Worm (Caenorhabditis elegans): ENCODE measurements around the gene srh-214.

Gene srh-214

ce11 chrV:16816707-16817106 is 12.8 kb downstream of the srh-214 start:
- TF ChIP-seq scrt-1 (GFP tag; IDR thresholded peaks at IDR 0.05) (no peak), tbx-37 (GFP tag; conservative IDR thresholded peaks at IDR 0.05) (no peak), ama-1 (optimal IDR thresholded peaks at IDR 0.05) (no peak), hmbx-1 (tag; optimal IDR thresholded peaks at IDR 0.05) (no peak), tra-4 (tag; optimal IDR thresholded peaks at IDR 0.05) (no peak), ceh-13 (GFP tag; optimal IDR thresholded peaks at IDR 0.05) (no peak), aly-1 (tag; optimal IDR thresholded peaks at IDR 0.05) (no peak), sea-1 (GFP tag; conservative IDR thresholded peaks at IDR 0.05) (no peak), ceh-36 (tag; optimal IDR thresholded peaks at IDR 0.05) (no peak), hnd-1 (tag; optimal IDR thresholded peaks at IDR 0.05) (no peak), F13C5.2 (tag; optimal IDR thresholded peaks at IDR 0.05) (no peak), pes-1 (GFP tag; IDR thresholded peaks at IDR 0.05) (no peak), ets-7 (tag; optimal IDR thresholded peaks at IDR 0.05) (no peak), B0310.2 (tag; optimal IDR thresholded peaks at IDR 0.05) (no peak), hmg-4 (GFP tag; optimal IDR thresholded peaks at IDR 0.05) (no peak), flt-1 (GFP tag; IDR thresholded peaks at IDR 0.05) (no peak), tbx-11 (GFP tag; IDR thresholded peaks at IDR 0.05) (no peak)

ce11 chrV:16815261-16815660 is 14.3 kb downstream of the srh-214 start, which contains the start of gene T20B3.1:
T20B3.1 (plus strand) TSS chrV:16815561.
- TF ChIP-seq sea-1 (GFP tag; conservative IDR thresholded peaks at IDR 0.05) (no peak), ceh-13 (GFP tag; optimal IDR thresholded peaks at IDR 0.05) (no peak), ets-7 (tag; optimal IDR thresholded peaks at IDR 0.05) (no peak), scrt-1 (GFP tag; IDR thresholded peaks at IDR 0.05) (no peak)

ce11 chrV:16814541-16815207 is 14.9 kb downstream of the srh-214 start:
- TF ChIP-seq hmg-4 (GFP tag; optimal IDR thresholded peaks at IDR 0.05) (no peak), tbx-11 (GFP tag; IDR thresholded peaks at IDR 0.05) (no peak)

- no peak for TF ChIP-seq ceh-13 (GFP tag; optimal IDR thresholded peaks at IDR 0.05)
- no peak for TF ChIP-seq tbx-11 (GFP tag; IDR thresholded peaks at IDR 0.05)
- TF ChIP-seq flt-1 (GFP tag; IDR thresholded peaks at IDR 0.05), result no peak
- no peak for TF ChIP-seq hmbx-1 (tag; optimal IDR thresholded peaks at IDR 0.05)
- TF ChIP-seq pes-1 (GFP tag; IDR thresholded peaks at IDR 0.05), result no peak
- no peak for TF ChIP-seq hnd-1 (tag; optimal IDR thresholded peaks at IDR 0.05)
- no peak for TF ChIP-seq ama-1 (optimal IDR thresholded peaks at IDR 0.05)
- no peak for TF ChIP-seq F13C5.2 (tag; optimal IDR thresholded peaks at IDR 0.05)
- TF ChIP-seq ceh-36 (tag; optimal IDR thresholded peaks at IDR 0.05), result no peak
- no peak for TF ChIP-seq tra-4 (tag; optimal IDR thresholded peaks at IDR 0.05)
- no peak for TF ChIP-seq B0310.2 (tag; optimal IDR thresholded peaks at IDR 0.05)
Observed at ce11 chrV:16812371-16812770, 17.2 kb downstream of the srh-214 start.

ce11 chrV:16811841-16812240 is 17.7 kb downstream of the srh-214 start:
- TF ChIP-seq aly-1 (tag; optimal IDR thresholded peaks at IDR 0.05), result no peak
- no peak for TF ChIP-seq tra-4 (tag; optimal IDR thresholded peaks at IDR 0.05)
- no peak for TF ChIP-seq hmbx-1 (tag; optimal IDR thresholded peaks at IDR 0.05)
- no peak for TF ChIP-seq ama-1 (optimal IDR thresholded peaks at IDR 0.05)
- TF ChIP-seq sea-1 (GFP tag; conservative IDR thresholded peaks at IDR 0.05), result no peak
- no peak for TF ChIP-seq ceh-36 (tag; optimal IDR thresholded peaks at IDR 0.05)
- no peak for TF ChIP-seq hmg-4 (GFP tag; optimal IDR thresholded peaks at IDR 0.05)
- TF ChIP-seq hnd-1 (tag; optimal IDR thresholded peaks at IDR 0.05), result no peak
- TF ChIP-seq scrt-1 (GFP tag; IDR thresholded peaks at IDR 0.05), result no peak

- TF ChIP-seq tbx-37 (GFP tag; conservative IDR thresholded peaks at IDR 0.05), result no peak
- no peak for TF ChIP-seq flt-1 (GFP tag; IDR thresholded peaks at IDR 0.05)
- TF ChIP-seq hmbx-1 (tag; optimal IDR thresholded peaks at IDR 0.05), result no peak
- TF ChIP-seq pes-1 (GFP tag; IDR thresholded peaks at IDR 0.05), result no peak
- TF ChIP-seq ceh-36 (tag; optimal IDR thresholded peaks at IDR 0.05), result no peak
- no peak for TF ChIP-seq ama-1 (optimal IDR thresholded peaks at IDR 0.05)
- TF ChIP-seq hmg-4 (GFP tag; optimal IDR thresholded peaks at IDR 0.05), result no peak
- TF ChIP-seq tbx-11 (GFP tag; IDR thresholded peaks at IDR 0.05), result no peak
- no peak for TF ChIP-seq tra-4 (tag; optimal IDR thresholded peaks at IDR 0.05)
- no peak for TF ChIP-seq ets-7 (tag; optimal IDR thresholded peaks at IDR 0.05)
- no peak for TF ChIP-seq scrt-1 (GFP tag; IDR thresholded peaks at IDR 0.05)
- TF ChIP-seq hnd-1 (tag; optimal IDR thresholded peaks at IDR 0.05), result no peak
- no peak for TF ChIP-seq sea-1 (GFP tag; conservative IDR thresholded peaks at IDR 0.05)
- no peak for TF ChIP-seq B0310.2 (tag; optimal IDR thresholded peaks at IDR 0.05)
- TF ChIP-seq aly-1 (tag; optimal IDR thresholded peaks at IDR 0.05), result no peak
- no peak for TF ChIP-seq ceh-13 (GFP tag; optimal IDR thresholded peaks at IDR 0.05)
Observed at ce11 chrV:16808168-16808567, 21.4 kb downstream of the srh-214 start.

- TF ChIP-seq hmbx-1 (tag; optimal IDR thresholded peaks at IDR 0.05), result no peak
- TF ChIP-seq pes-1 (GFP tag; IDR thresholded peaks at IDR 0.05), result no peak
- no peak for TF ChIP-seq tbx-11 (GFP tag; IDR thresholded peaks at IDR 0.05)
- TF ChIP-seq hmg-4 (GFP tag; optimal IDR thresholded peaks at IDR 0.05), result no peak
- TF ChIP-seq sea-1 (GFP tag; conservative IDR thresholded peaks at IDR 0.05), result no peak
- no peak for TF ChIP-seq F13C5.2 (tag; optimal IDR thresholded peaks at IDR 0.05)
- TF ChIP-seq ceh-13 (GFP tag; optimal IDR thresholded peaks at IDR 0.05), result no peak
- TF ChIP-seq tbx-37 (GFP tag; conservative IDR thresholded peaks at IDR 0.05), result no peak
- TF ChIP-seq hnd-1 (tag; optimal IDR thresholded peaks at IDR 0.05), result no peak
- TF ChIP-seq ceh-36 (tag; optimal IDR thresholded peaks at IDR 0.05), result no peak
- no peak for TF ChIP-seq ama-1 (optimal IDR thresholded peaks at IDR 0.05)
- no peak for TF ChIP-seq flt-1 (GFP tag; IDR thresholded peaks at IDR 0.05)
- no peak for TF ChIP-seq scrt-1 (GFP tag; IDR thresholded peaks at IDR 0.05)
- no peak for TF ChIP-seq ets-7 (tag; optimal IDR thresholded peaks at IDR 0.05)
Observed at ce11 chrV:16804795-16805194, 24.8 kb downstream of the srh-214 start.

- TF ChIP-seq sea-1 (GFP tag; conservative IDR thresholded peaks at IDR 0.05) (no peak), F13C5.2 (tag; optimal IDR thresholded peaks at IDR 0.05) (no peak), scrt-1 (GFP tag; IDR thresholded peaks at IDR 0.05) (no peak), ceh-13 (GFP tag; optimal IDR thresholded peaks at IDR 0.05) (no peak), ceh-36 (tag; optimal IDR thresholded peaks at IDR 0.05) (no peak), hmbx-1 (tag; optimal IDR thresholded peaks at IDR 0.05) (no peak), hnd-1 (tag; optimal IDR thresholded peaks at IDR 0.05) (no peak), tra-4 (tag; optimal IDR thresholded peaks at IDR 0.05) (no peak), B0310.2 (tag; optimal IDR thresholded peaks at IDR 0.05) (no peak)
Observed at ce11 chrV:16802572-16802971, 27.0 kb downstream of the srh-214 start, which contains the start of gene cand-1. cand-1 (plus strand) TSS chrV:16802872.
